Worm (Caenorhabditis elegans) whole organism, young adult: Measurements from ENCODE around the gene W10C6.2.
A peak's percentile ranks its signal among the peaks of the same experiment; 100 is the strongest.

Source experiments
- B0261.1 ChIP-seq: sonication (generic microtip); optimal IDR thresholded peaks from 2 replicates; lab custom pipeline; 2016; ENCODE audit warnings: mild to moderate bottlenecking, missing genetic modification characterization, moderate library complexity, missing compliant biosample characterization
- B0336.3 ChIP-seq: fragments of 200-800 bp; sonication (Bioruptor generic); IDR thresholded peaks from 2 replicates; pipeline ENCODE4 v1.3.6; 2022; ENCODE audit warnings: missing genetic modification characterization, missing compliant biosample characterization
- C17E4.6 ChIP-seq: fragments of 200-800 bp; sonication (Bioruptor generic); IDR thresholded peaks from 2 replicates; pipeline ENCODE4 v1.3.6; 2022; ENCODE audit warnings: missing genetic modification reagents, missing genetic modification characterization, missing compliant biosample characterization
- D2030.7 ChIP-seq: fragments of 200-800 bp; sonication (Bioruptor generic); IDR thresholded peaks from 2 replicates; pipeline ENCODE4 v1.3.6; 2022; ENCODE audit warnings: missing genetic modification reagents, missing genetic modification characterization, missing compliant biosample characterization
- F10E7.11 ChIP-seq: sonication (generic microtip); optimal IDR thresholded peaks from 2 replicates; lab custom pipeline; 2017; ENCODE audit warnings: mild to moderate bottlenecking, missing genetic modification characterization, moderate library complexity, missing compliant biosample characterization
- Y56A3A.18 ChIP-seq: fragments of 200-800 bp; sonication (Bioruptor generic); IDR thresholded peaks from 2 replicates; pipeline ENCODE4 v1.3.6; 2022; ENCODE audit warnings: missing genetic modification reagents, missing genetic modification characterization, missing compliant biosample characterization
- Y67H2A.10 ChIP-seq: fragments of 200-800 bp; sonication (Bioruptor generic); conservative IDR thresholded peaks from 2 replicates; pipeline ENCODE4 v1.3.6; 2022; ENCODE audit warnings: missing genetic modification reagents, missing genetic modification characterization, missing compliant biosample characterization
- Y95B8A.8 ChIP-seq: fragments of 200-800 bp; sonication (Bioruptor generic); IDR thresholded peaks from 2 replicates; pipeline ENCODE4 v1.3.6; 2022; ENCODE audit warnings: missing genetic modification reagents, missing genetic modification characterization, missing compliant biosample characterization
- ZK185.1 ChIP-seq: sonication (generic microtip); optimal IDR thresholded peaks from 2 replicates; lab custom pipeline; 2016; ENCODE audit warnings: mild to moderate bottlenecking, missing genetic modification characterization, missing compliant biosample characterization; ENCODE audit not compliant: poor library complexity, severe bottlenecking
- akir-1 ChIP-seq: fragments of 200-800 bp; sonication (Bioruptor generic); optimal IDR thresholded peaks from 2 replicates; lab custom pipeline; 2018; ENCODE audit warnings: mild to moderate bottlenecking, missing genetic modification characterization, moderate library complexity, missing compliant biosample characterization
- ama-1 ChIP-seq, 3 experiments: fragments of 150-350 bp in 1 of 3; sonication (generic microtip) in 2 of 3; optimal IDR thresholded peaks; 2 replicates each; lab custom pipeline; 2014 to 2018; ENCODE audit warnings: missing biosample characterization in 2 of 3, missing genetic modification characterization in 2 of 3, missing genetic modification reagents in 2 of 3
- aptf-3 ChIP-seq: fragments of 200-800 bp; sonication (Bioruptor generic); IDR thresholded peaks from 2 replicates; pipeline ENCODE4 v1.3.6; 2022; ENCODE audit warnings: missing genetic modification characterization, missing compliant biosample characterization
- bed-1 ChIP-seq: fragments of 200-800 bp; sonication (Bioruptor generic); IDR thresholded peaks from 2 replicates; pipeline ENCODE4 v1.3.6; 2022; ENCODE audit warnings: missing genetic modification reagents, missing genetic modification characterization, missing compliant biosample characterization
- ceh-27 ChIP-seq: fragments of 200-800 bp; sonication (Bioruptor generic); optimal IDR thresholded peaks from 2 replicates; lab custom pipeline; 2018; ENCODE audit warnings: mild to moderate bottlenecking, missing genetic modification characterization, moderate library complexity, missing compliant biosample characterization
- ceh-91 ChIP-seq: fragments of 200-800 bp; sonication (Bioruptor generic); IDR thresholded peaks from 2 replicates; pipeline ENCODE4 v1.3.6; 2022; ENCODE audit warnings: missing genetic modification reagents, missing genetic modification characterization, missing compliant biosample characterization
- chd-7 ChIP-seq: sonication (generic microtip); optimal IDR thresholded peaks from 2 replicates; lab custom pipeline; 2016; ENCODE audit warnings: mild to moderate bottlenecking, missing genetic modification characterization, moderate library complexity, missing compliant biosample characterization
- die-1 ChIP-seq: sonication (generic microtip); optimal IDR thresholded peaks from 2 replicates; lab custom pipeline; 2016; ENCODE audit warnings: missing genotype, mild to moderate bottlenecking, missing genetic modification characterization, missing compliant biosample characterization
- dpl-1 ChIP-seq: fragments of 150-350 bp; optimal IDR thresholded peaks from 2 replicates; lab custom pipeline; 2014; ENCODE audit warnings: missing biosample characterization, missing genetic modification reagents, missing genetic modification characterization
- efl-1 ChIP-seq: fragments of 150-350 bp; optimal IDR thresholded peaks from 2 replicates; lab custom pipeline; 2014; ENCODE audit warnings: missing biosample characterization, missing genetic modification reagents, missing genetic modification characterization
- egl-44 ChIP-seq: fragments of 200-800 bp; sonication (Bioruptor generic); IDR thresholded peaks from 2 replicates; pipeline ENCODE4 v1.3.6; 2022; ENCODE audit warnings: missing genetic modification reagents, missing genetic modification characterization, missing compliant biosample characterization
- ekl-4 ChIP-seq: fragments of 200-800 bp; sonication (Bioruptor generic); IDR thresholded peaks from 2 replicates; pipeline ENCODE4 v1.3.6; 2022; ENCODE audit warnings: missing genetic modification reagents, missing genetic modification characterization, missing compliant biosample characterization
- ets-4 ChIP-seq: fragments of 200-800 bp; sonication (Bioruptor generic); optimal IDR thresholded peaks from 2 replicates; lab custom pipeline; 2018; ENCODE audit warnings: mild to moderate bottlenecking, missing genetic modification characterization, missing compliant biosample characterization
- hlh-12 ChIP-seq: sonication (generic microtip); optimal IDR thresholded peaks from 2 replicates; lab custom pipeline; 2016; ENCODE audit warnings: missing genetic modification characterization, missing compliant biosample characterization
- hmg-1.2 ChIP-seq: fragments of 200-800 bp; sonication (Bioruptor generic); IDR thresholded peaks from 2 replicates; pipeline ENCODE4 v1.3.6; 2022; ENCODE audit warnings: missing genetic modification reagents, missing genetic modification characterization, missing compliant biosample characterization
- hrde-1 ChIP-seq: sonication (generic microtip); optimal IDR thresholded peaks from 2 replicates; lab custom pipeline; 2016; ENCODE audit warnings: missing genetic modification characterization, mild to moderate bottlenecking, missing compliant biosample characterization, moderate library complexity, missing genotype, missing genetic modification reagents, borderline replicate concordance
- let-526 ChIP-seq: fragments of 200-800 bp; sonication (Bioruptor generic); IDR thresholded peaks from 2 replicates; pipeline ENCODE4 v1.3.6; 2022; ENCODE audit warnings: missing genetic modification reagents, missing genetic modification characterization, missing compliant biosample characterization
- lin-35 ChIP-seq, 3 experiments: fragments of 150-350 bp in 2 of 3; sonication (generic microtip) in 1 of 3; optimal IDR thresholded peaks; 2 replicates each; lab custom pipeline; 2014 to 2018; ENCODE audit warnings: missing biosample characterization in 3 of 3, missing genetic modification characterization in 3 of 3, missing genetic modification reagents in 3 of 3
- madf-6 ChIP-seq: fragments of 200-800 bp; sonication (Bioruptor generic); IDR thresholded peaks from 2 replicates; pipeline ENCODE4 v1.3.6; 2022; ENCODE audit warnings: missing genetic modification reagents, missing genetic modification characterization, missing compliant biosample characterization
- madf-8 ChIP-seq: fragments of 200-800 bp; sonication (Bioruptor generic); conservative IDR thresholded peaks from 2 replicates; pipeline ENCODE4 v1.3.6; 2022; ENCODE audit warnings: missing genetic modification reagents, missing genetic modification characterization, missing compliant biosample characterization
- mel-28 ChIP-seq: sonication (generic microtip); optimal IDR thresholded peaks from 2 replicates; lab custom pipeline; 2016; ENCODE audit warnings: borderline replicate concordance, mild to moderate bottlenecking, missing genetic modification characterization, missing compliant biosample characterization
- nhr-80 ChIP-seq: sonication (generic microtip); optimal IDR thresholded peaks from 2 replicates; lab custom pipeline; 2016; ENCODE audit warnings: missing genetic modification characterization, missing compliant biosample characterization
- nhr-90 ChIP-seq: sonication (generic microtip); optimal IDR thresholded peaks from 2 replicates; lab custom pipeline; 2016; ENCODE audit warnings: missing genotype, mild to moderate bottlenecking, missing genetic modification characterization, missing compliant biosample characterization
- pbrm-1 ChIP-seq: fragments of 200-800 bp; sonication (Bioruptor generic); IDR thresholded peaks from 2 replicates; pipeline ENCODE4 v1.3.6; 2022; ENCODE audit warnings: missing genetic modification reagents, missing genetic modification characterization, missing compliant biosample characterization
- rec-8 ChIP-seq, 2 experiments: sonication (generic microtip); optimal IDR thresholded peaks; 2 replicates each; lab custom pipeline; 2016; ENCODE audit warnings: mild to moderate bottlenecking in 2 of 2, missing genetic modification characterization in 2 of 2, missing genetic modification reagents in 2 of 2, missing genotype in 2 of 2, missing biosample characterization in 1 of 2, missing compliant biosample characterization in 1 of 2, moderate library complexity in 1 of 2
- rpc-1 ChIP-seq, 2 experiments: fragments of 150-350 bp in 1 of 2; sonication (generic microtip) in 1 of 2; optimal IDR thresholded peaks; 2 replicates each; lab custom pipeline; 2014 to 2018; ENCODE audit warnings: missing biosample characterization in 1 of 2, missing genetic modification characterization in 1 of 2, missing genetic modification reagents in 1 of 2, missing genotype in 1 of 2
- snpc-3.4 ChIP-seq: sonication (generic microtip); optimal IDR thresholded peaks from 2 replicates; lab custom pipeline; 2017; ENCODE audit warnings: missing genetic modification characterization, mild to moderate bottlenecking, missing compliant biosample characterization, antibody characterized with exemption, moderate library complexity, missing genotype, missing genetic modification reagents
- tbx-9 ChIP-seq: sonication (generic microtip); optimal IDR thresholded peaks from 2 replicates; lab custom pipeline; 2016; ENCODE audit warnings: borderline replicate concordance, missing genetic modification characterization, inconsistent platforms, missing compliant biosample characterization
- tlf-1 ChIP-seq: fragments of 200-800 bp; sonication (Bioruptor generic); optimal IDR thresholded peaks from 2 replicates; lab custom pipeline; 2018; ENCODE audit warnings: mild to moderate bottlenecking, missing genetic modification characterization, missing compliant biosample characterization
- unc-130 ChIP-seq: sonication (generic microtip); optimal IDR thresholded peaks from 2 replicates; lab custom pipeline; 2016; ENCODE audit warnings: missing genetic modification reagents, missing genetic modification characterization, missing compliant biosample characterization
- xnd-1 ChIP-seq: sonication (generic microtip); optimal IDR thresholded peaks from 2 replicates; lab custom pipeline; 2016; ENCODE audit warnings: missing genotype, missing genetic modification reagents, missing genetic modification characterization, missing compliant biosample characterization
- zfh-2 ChIP-seq: fragments of 200-800 bp; sonication (Bioruptor generic); conservative IDR thresholded peaks from 2 replicates; pipeline ENCODE4 v1.3.6; 2022; ENCODE audit warnings: missing genetic modification reagents, missing genetic modification characterization, missing compliant biosample characterization
- ztf-25 ChIP-seq: fragments of 200-800 bp; sonication (Bioruptor generic); IDR thresholded peaks from 2 replicates; pipeline ENCODE4 v1.3.6; 2022; ENCODE audit warnings: missing genetic modification reagents, missing genetic modification characterization, missing compliant biosample characterization
- ztf-3 ChIP-seq: fragments of 200-800 bp; sonication (Bioruptor generic); optimal IDR thresholded peaks from 2 replicates; lab custom pipeline; 2018; ENCODE audit warnings: mild to moderate bottlenecking, missing genetic modification characterization, missing compliant biosample characterization
- ztf-6 ChIP-seq: fragments of 200-800 bp; sonication (Bioruptor generic); IDR thresholded peaks from 2 replicates; pipeline ENCODE4 v1.3.6; 2022; ENCODE audit warnings: missing genetic modification reagents, missing genetic modification characterization, missing compliant biosample characterization

The W10C6.2 gene

DNA sequence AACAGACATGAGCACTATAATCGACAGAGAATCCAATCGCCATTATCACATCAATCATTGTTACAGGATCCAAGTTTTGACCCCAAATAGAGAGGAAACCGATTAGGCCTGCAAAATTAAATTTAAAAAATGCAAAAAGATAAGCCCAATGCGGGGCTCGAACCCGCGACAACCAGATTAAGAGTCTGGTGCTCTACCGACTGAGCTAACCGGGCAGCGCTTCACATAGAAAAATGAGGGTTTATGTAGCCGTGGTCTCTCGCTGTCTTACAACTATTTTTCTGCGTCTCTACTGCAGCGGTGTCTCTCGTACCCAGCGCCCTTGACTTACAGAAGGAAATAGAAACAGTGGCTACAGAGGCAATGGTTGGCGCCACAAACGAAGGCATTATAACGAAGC is 36.0 kb upstream of the W10C6.2 start (continued):
- TF ChIP-seq akir-1 (GFP tag; lab: Kevin White, UChicago) (no peak), ekl-4 (peak; percentile 59; the same call in 1 of the 2 replicates), ama-1 (optimal IDR thresholded peaks at IDR 0.05; lab: Kevin White, UChicago) (no peak), ama-1 (GFP tag; optimal IDR thresholded peaks at IDR 0.05; lab: Kevin White, UChicago) (peak in 1 of 2 experiments; percentile 75), chd-7 (tag; lab: Kevin White, UChicago) (peak; percentile 44), ztf-6 (GFP tag; lab: Robert Waterston, UW) (0 out of 2 replicates have a peak, but pooled peaks have one; percentile 52), bed-1 (GFP tag; lab: Robert Waterston, UW) (no peak), C17E4.6 (GFP tag; lab: Robert Waterston, UW) (peak; percentile 51; the same call in 1 of the 2 replicates), rec-8 (tag; optimal IDR thresholded peaks at IDR 0.05; lab: Kevin White, UChicago) (peak in 1 of 2 experiments; percentile 54), hmg-1.2 (GFP tag; lab: Robert Waterston, UW) (peak; percentile 86), F10E7.11 (tag; lab: Kevin White, UChicago) (no peak), dpl-1 (GFP tag; lab: Kevin White, UChicago) (no peak), nhr-80 (tag; lab: Kevin White, UChicago) (peak; percentile 39), hlh-12 (tag; lab: Kevin White, UChicago) (peak; percentile 28), ceh-91 (GFP tag; lab: Robert Waterston, UW) (no peak), madf-6 (GFP tag; lab: Robert Waterston, UW) (peak; percentile 58), aptf-3 (GFP tag; lab: Robert Waterston, UW) (no peak), tlf-1 (GFP tag; lab: Kevin White, UChicago) (no peak), lin-35 (GFP tag; optimal IDR thresholded peaks at IDR 0.05; lab: Kevin White, UChicago) (peak in 1 of 3 experiments; percentile 19), mel-28 (tag; lab: Kevin White, UChicago) (no peak), unc-130 (GFP tag; lab: Kevin White, UChicago) (peak; percentile 4), zfh-2 (GFP tag; lab: Robert Waterston, UW) (0 out of 2 replicates have a peak, but pooled peaks have one; percentile 19), ztf-25 (GFP tag; lab: Robert Waterston, UW) (peak; percentile 89; the same call in 1 of the 2 replicates), ets-4 (GFP tag; lab: Kevin White, UChicago) (no peak), B0336.3 (GFP tag; lab: Robert Waterston, UW) (peak; percentile 37; the same call in 1 of the 2 replicates), egl-44 (peak; percentile 68; the same call in 1 of the 2 replicates), Y56A3A.18 (GFP tag; lab: Robert Waterston, UW) (no peak), ceh-27 (GFP tag; lab: Kevin White, UChicago) (peak; percentile 19), snpc-3.4 (tag; lab: Kevin White, UChicago) (peak; percentile 45), ZK185.1 (tag; lab: Kevin White, UChicago) (peak; percentile 85), xnd-1 (tag; lab: Kevin White, UChicago) (no peak), rpc-1 (optimal IDR thresholded peaks at IDR 0.05; lab: Kevin White, UChicago) (peak; percentile 74), rpc-1 (tag; optimal IDR thresholded peaks at IDR 0.05; lab: Kevin White, UChicago) (peak; percentile 88), Y67H2A.10 (GFP tag; lab: Robert Waterston, UW) (no peak), Y95B8A.8 (GFP tag; lab: Robert Waterston, UW) (0 out of 2 replicates have a peak, but pooled peaks have one; percentile 47), ztf-3 (GFP tag; lab: Kevin White, UChicago) (no peak), nhr-90 (tag; lab: Kevin White, UChicago) (peak; percentile 80), efl-1 (no peak), pbrm-1 (GFP tag; lab: Robert Waterston, UW) (peak; percentile 72), B0261.1 (tag; lab: Kevin White, UChicago) (peak; percentile 88), D2030.7 (GFP tag; lab: Robert Waterston, UW) (peak; percentile 59; the same call in 1 of the 2 replicates), tbx-9 (tag; lab: Kevin White, UChicago) (no peak), die-1 (tag; lab: Kevin White, UChicago) (peak; percentile 88), madf-8 (GFP tag; lab: Robert Waterston, UW) (peak; percentile 19; the same call in 1 of the 2 replicates), hrde-1 (peak; percentile 58), let-526 (0 out of 2 replicates have a peak, but pooled peaks have one; percentile 11)
- TF ChIP-seq, all 124 proteins: peak for 60
